Fruit fly (Drosophila melanogaster): ENCODE measurements around the gene Unc-76.
A peak's percentile ranks its signal among the peaks of the same experiment; 100 is the strongest.

Gene Unc-76

dm6 chrX:2135868-2136787 is 55.7 kb downstream of the Unc-76 start (continued):
- TF ChIP-seq H15 (GFP tag; IDR thresholded peaks at IDR 0.05), result 0 out of 3 replicates have a peak, but pooled peaks have one; percentile 18
- no peak for TF ChIP-seq CG4854 (GFP tag; optimal IDR thresholded peaks at IDR 0.05)
- TF ChIP-seq ash1 (GFP tag; optimal IDR thresholded peaks at IDR 0.05), result peak; percentile 20
- no peak for TF ChIP-seq CG17186 (GFP tag; optimal IDR thresholded peaks at IDR 0.05)
- no peak for TF ChIP-seq CG3407 (GFP tag; optimal IDR thresholded peaks at IDR 0.05)
- peak; percentile 81 for TF ChIP-seq Ets65A (GFP tag)
- peak; percentile 58 for TF ChIP-seq jumu (GFP tag; optimal IDR thresholded peaks at IDR 0.05)
- TF ChIP-seq CG17328 (GFP tag; IDR thresholded peaks at IDR 0.05), result peak; percentile 40
- peak; percentile 52 for TF ChIP-seq CG18599 (GFP tag; optimal IDR thresholded peaks at IDR 0.05)
- TF ChIP-seq Aef1 (GFP tag; IDR thresholded peaks at IDR 0.05), result peak; percentile 50
- no peak for TF ChIP-seq NK7.1 (GFP tag; optimal IDR thresholded peaks at IDR 0.05)
- no peak for TF ChIP-seq Spps (tag; optimal IDR thresholded peaks at IDR 0.05)
- no peak for TF ChIP-seq cad (GFP tag; optimal IDR thresholded peaks at IDR 0.05)
- TF ChIP-seq Deaf1 (tag; optimal IDR thresholded peaks at IDR 0.05), result no peak
- no peak for TF ChIP-seq sqz (GFP tag; optimal IDR thresholded peaks at IDR 0.05)
- TF ChIP-seq Jarid2 (GFP tag; optimal IDR thresholded peaks at IDR 0.05), result peak; percentile 60
- peak; percentile 43 for TF ChIP-seq CG11247 (GFP tag; IDR thresholded peaks at IDR 0.05)
- no peak for TF ChIP-seq Hr39 (optimal IDR thresholded peaks at IDR 0.05)
- TF ChIP-seq ara (GFP tag; IDR thresholded peaks at IDR 0.05), result no peak; the same call in 1 of the 2 replicates
- TF ChIP-seq br (optimal IDR thresholded peaks at IDR 0.05), result no peak
- TF ChIP-seq CG10274 (GFP tag; optimal IDR thresholded peaks at IDR 0.05), result peak; percentile 50
- no peak; the same call in 2 of the 3 replicates for TF ChIP-seq CG2199 (GFP tag; IDR thresholded peaks at IDR 0.05)
- TF ChIP-seq Lpt (GFP tag; optimal IDR thresholded peaks at IDR 0.05), result no peak
- no peak for TF ChIP-seq mld (GFP tag; IDR thresholded peaks at IDR 0.05; ENCODE audit: partially characterized antibody)
- TF ChIP-seq CG6765 (GFP tag; optimal IDR thresholded peaks at IDR 0.05), result no peak
- TF ChIP-seq CG14965 (GFP tag; optimal IDR thresholded peaks at IDR 0.05; ENCODE audit: borderline replicate concordance), result no peak
- TF ChIP-seq Hsf (GFP tag; optimal IDR thresholded peaks at IDR 0.05), result peak; percentile 42
- TF ChIP-seq Dek (tag; optimal IDR thresholded peaks at IDR 0.05), result no peak
- no peak for TF ChIP-seq CG10321 (GFP tag; IDR thresholded peaks at IDR 0.05)
- TF ChIP-seq CG9727 (GFP tag; optimal IDR thresholded peaks at IDR 0.05), result no peak
- no peak for TF ChIP-seq Gsc (GFP tag; IDR thresholded peaks at IDR 0.05)
- peak; percentile 14 for TF ChIP-seq CHES-1-like (GFP tag; optimal IDR thresholded peaks at IDR 0.05)
- peak; percentile 48 for TF ChIP-seq CG4424 (GFP tag; optimal IDR thresholded peaks at IDR 0.05)
- TF ChIP-seq pum (GFP tag; optimal IDR thresholded peaks at IDR 0.05), result no peak
- no peak for TF ChIP-seq run (tag; optimal IDR thresholded peaks at IDR 0.05)
- peak; percentile 41; the same call in 1 of the 2 replicates for TF ChIP-seq ssp (GFP tag; IDR thresholded peaks at IDR 0.05)
- TF ChIP-seq CG42726 (GFP tag; IDR thresholded peaks at IDR 0.05; ENCODE audit: partially characterized antibody), result no peak
- TF ChIP-seq Atf-2 (GFP tag; optimal IDR thresholded peaks at IDR 0.05), result no peak
- no peak for TF ChIP-seq YL-1 (GFP tag; optimal IDR thresholded peaks at IDR 0.05)
- TF ChIP-seq Dref (GFP tag; IDR thresholded peaks at IDR 0.05), result no peak
- peak; percentile 57 for TF ChIP-seq Meics (GFP tag; optimal IDR thresholded peaks at IDR 0.05)
- TF ChIP-seq CG30403 (GFP tag; optimal IDR thresholded peaks at IDR 0.05), result peak; percentile 56
- TF ChIP-seq Oaz (GFP tag; IDR thresholded peaks at IDR 0.05), result no peak
- 0 out of 2 replicates have a peak, but pooled peaks have one; percentile 21 for TF ChIP-seq CG3847 (GFP tag; IDR thresholded peaks at IDR 0.05)
- no peak for TF ChIP-seq CG7987 (GFP tag; optimal IDR thresholded peaks at IDR 0.05)
- TF ChIP-seq CG1233 (GFP tag; optimal IDR thresholded peaks at IDR 0.05), result no peak
- TF ChIP-seq inv (GFP tag; IDR thresholded peaks at IDR 0.05; ENCODE audit: partially characterized antibody), result no peak
- TF ChIP-seq CG7357 (GFP tag; IDR thresholded peaks at IDR 0.05), result 0 out of 3 replicates have a peak, but pooled peaks have one; percentile 54
- peak; percentile 11; the same call in 1 of the 2 replicates for TF ChIP-seq CG6272 (GFP tag; IDR thresholded peaks at IDR 0.05)
- peak; percentile 15 for TF ChIP-seq CG12942 (GFP tag; optimal IDR thresholded peaks at IDR 0.05)
